Fruit fly (Drosophila melanogaster) whole organism, embryonic: ENCODE measurements around the gene CG6724.
A peak's percentile ranks its signal among the peaks of the same experiment; 100 is the strongest.

Source experiments
- CG11456 ChIP-seq: fragments of 200-800 bp; sonication (Bioruptor generic); IDR thresholded peaks from 3 replicates; pipeline ENCODE4 v1.3.6; 2022; ENCODE audit warnings: missing biosample characterization, missing genetic modification characterization
- CG12744 ChIP-seq: fragments of 200-800 bp; sonication (Bioruptor generic); optimal IDR thresholded peaks from 2 replicates; lab custom pipeline; 2016; ENCODE audit warnings: missing biosample characterization, missing genetic modification characterization
- CG13287 ChIP-seq: fragments of 200-800 bp; sonication (Bioruptor generic); IDR thresholded peaks from 2 replicates; pipeline ENCODE4 v1.3.6; 2022; ENCODE audit warnings: missing biosample characterization, missing genetic modification characterization; ENCODE audit not compliant: partially characterized antibody
- CG15601 ChIP-seq: fragments of 200-800 bp; sonication (Bioruptor generic); optimal IDR thresholded peaks from 3 replicates; lab custom pipeline; 2019; ENCODE audit warnings: missing biosample characterization, mild to moderate bottlenecking, missing genetic modification characterization, moderate library complexity
- CG17802 ChIP-seq: fragments of 200-800 bp; sonication (Bioruptor generic); optimal IDR thresholded peaks from 2 replicates; lab custom pipeline; 2018; ENCODE audit warnings: missing biosample characterization, mild to moderate bottlenecking, missing genetic modification characterization, moderate library complexity
- CG3281 ChIP-seq: fragments of 200-800 bp; sonication (Bioruptor generic); optimal IDR thresholded peaks from 3 replicates; lab custom pipeline; 2017; ENCODE audit warnings: missing biosample characterization, mild to moderate bottlenecking, missing genetic modification characterization
- CG3847 ChIP-seq: fragments of 200-800 bp; sonication (Bioruptor generic); IDR thresholded peaks from 2 replicates; pipeline ENCODE4 v1.3.6; 2022; ENCODE audit warnings: missing biosample characterization, missing genetic modification characterization
- CG4360 ChIP-seq: fragments of 200-800 bp; sonication (Bioruptor generic); IDR thresholded peaks from 2 replicates; pipeline ENCODE4 v1.3.6; 2022; ENCODE audit warnings: missing biosample characterization, missing genetic modification characterization
- CG5180 ChIP-seq: fragments of 200-800 bp; sonication (Bioruptor generic); optimal IDR thresholded peaks from 3 replicates; lab custom pipeline; 2017; ENCODE audit warnings: missing biosample characterization, missing genetic modification characterization, mild to moderate bottlenecking, moderate library complexity, missing genetic modification reagents
- CG6272 ChIP-seq: fragments of 200-800 bp; sonication (Bioruptor generic); IDR thresholded peaks from 2 replicates; pipeline ENCODE4 v1.3.6; 2022; ENCODE audit warnings: missing biosample characterization, missing genetic modification characterization
- CG7372 ChIP-seq: fragments of 200-800 bp; sonication (Bioruptor generic); IDR thresholded peaks from 2 replicates; pipeline ENCODE4 v1.3.6; 2022; ENCODE audit warnings: missing biosample characterization, missing genetic modification characterization
- CG7556 ChIP-seq: fragments of 200-800 bp; sonication (Bioruptor generic); optimal IDR thresholded peaks from 2 replicates; lab custom pipeline; 2017; ENCODE audit warnings: missing biosample characterization, mild to moderate bottlenecking, missing genetic modification characterization
- CG7928 ChIP-seq: fragments of 200-800 bp; sonication (Bioruptor generic); optimal IDR thresholded peaks from 2 replicates; lab custom pipeline; 2017; ENCODE audit warnings: missing biosample characterization, mild to moderate bottlenecking, missing genetic modification characterization
- CG7963 ChIP-seq: fragments of 200-800 bp; sonication (Bioruptor generic); IDR thresholded peaks from 3 replicates; pipeline ENCODE4 v1.3.6; 2022; ENCODE audit warnings: missing biosample characterization, missing genetic modification characterization; ENCODE audit not compliant: partially characterized antibody
- CG7987 ChIP-seq: fragments of 200-800 bp; sonication (Bioruptor generic); optimal IDR thresholded peaks from 2 replicates; lab custom pipeline; 2018; ENCODE audit warnings: missing biosample characterization, mild to moderate bottlenecking, missing genetic modification characterization, moderate library complexity
- CG8359 ChIP-seq: fragments of 200-800 bp; sonication (Bioruptor generic); optimal IDR thresholded peaks from 2 replicates; lab custom pipeline; 2017; ENCODE audit warnings: missing biosample characterization, mild to moderate bottlenecking, missing genetic modification characterization, borderline replicate concordance
- Camta ChIP-seq: fragments of 200-800 bp; sonication (Bioruptor generic); optimal IDR thresholded peaks from 2 replicates; lab custom pipeline; 2016; ENCODE audit warnings: missing biosample characterization, missing genetic modification characterization
- Dfd ChIP-seq, 2 experiments: fragments of >200 bp; optimal IDR thresholded peaks; 2 replicates each; lab custom pipeline; 2017; ENCODE audit warnings: missing biosample characterization in 2 of 2, missing genetic modification characterization in 2 of 2
- Dll ChIP-seq: fragments of 200-800 bp; sonication (Bioruptor generic); IDR thresholded peaks from 4 replicates; pipeline ENCODE4 v1.3.6; 2022; ENCODE audit warnings: missing biosample characterization, missing genetic modification characterization; ENCODE audit not compliant: partially characterized antibody
- Doc3 ChIP-seq: fragments of 200-800 bp; sonication (Bioruptor generic); IDR thresholded peaks from 3 replicates; pipeline ENCODE4 v1.3.6; 2022; ENCODE audit warnings: missing biosample characterization, missing genetic modification characterization; ENCODE audit not compliant: partially characterized antibody
- Dref ChIP-seq: fragments of 200-800 bp; sonication (Bioruptor generic); IDR thresholded peaks from 2 replicates; pipeline ENCODE4 v1.3.6; 2022; ENCODE audit warnings: missing biosample characterization, missing genetic modification characterization
- HLH3B ChIP-seq: fragments of 200-800 bp; sonication (Bioruptor generic); IDR thresholded peaks from 2 replicates; pipeline ENCODE4 v1.3.6; 2022; ENCODE audit warnings: missing biosample characterization, missing genetic modification characterization
- Hr39 ChIP-seq: fragments of >200 bp; optimal IDR thresholded peaks from 2 replicates; lab custom pipeline; 2017
- Hr51 ChIP-seq, 2 experiments: fragments of 200-800 bp; sonication (Bioruptor generic); optimal IDR thresholded peaks; 2 replicates in 1 of 2; 3 replicates in 1 of 2; lab custom pipeline; 2016 to 2018; ENCODE audit warnings: missing biosample characterization in 2 of 2, missing genetic modification characterization in 2 of 2, mild to moderate bottlenecking in 1 of 2, moderate library complexity in 1 of 2
- Hr78 ChIP-seq, 2 experiments: fragments of 200-800 bp in 1 of 2; fragments of >200 bp in 1 of 2; sonication (Bioruptor generic) in 1 of 2; optimal IDR thresholded peaks; 2 replicates each; lab custom pipeline; 2017 to 2019; ENCODE audit warnings: missing biosample characterization in 2 of 2, missing genetic modification characterization in 2 of 2, mild to moderate bottlenecking in 1 of 2, moderate library complexity in 1 of 2
- NC2α ChIP-seq: fragments of 200-800 bp; sonication (Bioruptor generic); optimal IDR thresholded peaks from 2 replicates; lab custom pipeline; 2016; ENCODE audit warnings: missing biosample characterization, missing genetic modification characterization
- Rfx ChIP-seq: fragments of 200-800 bp; sonication (Bioruptor generic); IDR thresholded peaks from 2 replicates; pipeline ENCODE4 v1.3.6; 2022; ENCODE audit warnings: missing biosample characterization, missing genetic modification characterization
- Tbp ChIP-seq: fragments of >200 bp; optimal IDR thresholded peaks from 2 replicates; lab custom pipeline; 2018; ENCODE audit warnings: missing biosample characterization, missing genetic modification characterization
- cg ChIP-seq: fragments of 200-800 bp; sonication (Bioruptor generic); optimal IDR thresholded peaks from 3 replicates; lab custom pipeline; 2019; ENCODE audit warnings: missing biosample characterization, mild to moderate bottlenecking, missing genetic modification characterization, moderate library complexity
- crc ChIP-seq: fragments of 200-800 bp; sonication (Bioruptor generic); optimal IDR thresholded peaks from 2 replicates; lab custom pipeline; 2016; ENCODE audit warnings: missing biosample characterization, missing genetic modification characterization
- disco-r ChIP-seq: fragments of 200-800 bp; sonication (Bioruptor generic); optimal IDR thresholded peaks from 2 replicates; lab custom pipeline; 2016; ENCODE audit warnings: missing biosample characterization, missing genetic modification characterization
- exex ChIP-seq: fragments of 200-800 bp; sonication (Bioruptor generic); optimal IDR thresholded peaks from 4 replicates; lab custom pipeline; 2018; ENCODE audit warnings: missing biosample characterization, mild to moderate bottlenecking, missing genetic modification characterization, moderate library complexity
- fu2 ChIP-seq: fragments of 200-800 bp; sonication (Bioruptor generic); optimal IDR thresholded peaks from 2 replicates; lab custom pipeline; 2016; ENCODE audit warnings: missing biosample characterization, missing genetic modification characterization
- gcm2 ChIP-seq: fragments of 200-800 bp; sonication (Bioruptor generic); optimal IDR thresholded peaks from 2 replicates; lab custom pipeline; 2016; ENCODE audit warnings: missing biosample characterization, missing genetic modification characterization
- grau ChIP-seq: fragments of 200-800 bp; optimal IDR thresholded peaks from 3 replicates; lab custom pipeline; 2019; ENCODE audit warnings: missing biosample characterization, mild to moderate bottlenecking, missing genetic modification characterization, moderate library complexity
- h ChIP-seq: fragments of >200 bp; optimal IDR thresholded peaks from 2 replicates; lab custom pipeline; 2017
- hb ChIP-seq: fragments of 200-800 bp; sonication (Bioruptor generic); IDR thresholded peaks from 3 replicates; pipeline ENCODE4 v1.3.6; 2022; ENCODE audit warnings: missing biosample characterization, missing genetic modification characterization; ENCODE audit not compliant: partially characterized antibody
- inv ChIP-seq: fragments of 200-800 bp; sonication (Bioruptor generic); IDR thresholded peaks from 2 replicates; pipeline ENCODE4 v1.3.6; 2022; ENCODE audit warnings: missing biosample characterization, missing genetic modification characterization; ENCODE audit not compliant: partially characterized antibody
- jumu ChIP-seq: fragments of 200-800 bp; sonication (Bioruptor generic); optimal IDR thresholded peaks from 3 replicates; lab custom pipeline; 2016; ENCODE audit warnings: missing biosample characterization, missing genetic modification characterization
- lola ChIP-seq, 3 experiments: fragments of >200 bp in 2 of 3; fragments of 200-800 bp in 1 of 3; sonication (Bioruptor generic) in 1 of 3; optimal IDR thresholded peaks; 2 replicates each; lab custom pipeline; 2017 to 2019; ENCODE audit warnings: missing biosample characterization in 3 of 3, missing genetic modification characterization in 3 of 3, mild to moderate bottlenecking in 1 of 3, moderate library complexity in 1 of 3
- lov ChIP-seq, 2 experiments: fragments of 200-800 bp in 1 of 2; fragments of >200 bp in 1 of 2; sonication (Bioruptor generic) in 1 of 2; IDR thresholded peaks in 1 of 2; optimal IDR thresholded peaks in 1 of 2; 2 replicates in 1 of 2; 3 replicates in 1 of 2; pipeline versions ENCODE4 v1.3.6 to Lab custom; 2017 to 2022; ENCODE audit warnings: missing biosample characterization in 1 of 2, missing genetic modification characterization in 1 of 2
- luna ChIP-seq: fragments of 200-800 bp; sonication (Bioruptor generic); optimal IDR thresholded peaks from 2 replicates; lab custom pipeline; 2016; ENCODE audit warnings: missing biosample characterization, missing genetic modification characterization
- schlank ChIP-seq: fragments of 200-800 bp; sonication (Bioruptor generic); optimal IDR thresholded peaks from 2 replicates; lab custom pipeline; 2018; ENCODE audit warnings: missing biosample characterization, mild to moderate bottlenecking, missing genetic modification characterization
- tap ChIP-seq: fragments of 200-800 bp; optimal IDR thresholded peaks from 3 replicates; lab custom pipeline; 2019; ENCODE audit warnings: missing biosample characterization, mild to moderate bottlenecking, missing genetic modification characterization, moderate library complexity
- tio ChIP-seq: fragments of 200-800 bp; sonication (Bioruptor generic); optimal IDR thresholded peaks from 2 replicates; lab custom pipeline; 2017; ENCODE audit warnings: missing biosample characterization, missing genetic modification characterization, inconsistent platforms
- tx ChIP-seq: fragments of 200-800 bp; sonication (Bioruptor generic); optimal IDR thresholded peaks from 2 replicates; lab custom pipeline; 2016; ENCODE audit warnings: missing biosample characterization, missing genetic modification characterization
- wdn ChIP-seq: fragments of 200-800 bp; sonication (Bioruptor generic); IDR thresholded peaks from 2 replicates; pipeline ENCODE4 v1.3.6; 2022; ENCODE audit warnings: missing biosample characterization, missing genetic modification characterization
- zen2 ChIP-seq: fragments of 200-800 bp; sonication (Bioruptor generic); IDR thresholded peaks from 3 replicates; pipeline ENCODE4 v1.3.6; 2022; ENCODE audit warnings: missing biosample characterization, missing genetic modification characterization; ENCODE audit not compliant: partially characterized antibody

The CG6724 gene

DNA sequence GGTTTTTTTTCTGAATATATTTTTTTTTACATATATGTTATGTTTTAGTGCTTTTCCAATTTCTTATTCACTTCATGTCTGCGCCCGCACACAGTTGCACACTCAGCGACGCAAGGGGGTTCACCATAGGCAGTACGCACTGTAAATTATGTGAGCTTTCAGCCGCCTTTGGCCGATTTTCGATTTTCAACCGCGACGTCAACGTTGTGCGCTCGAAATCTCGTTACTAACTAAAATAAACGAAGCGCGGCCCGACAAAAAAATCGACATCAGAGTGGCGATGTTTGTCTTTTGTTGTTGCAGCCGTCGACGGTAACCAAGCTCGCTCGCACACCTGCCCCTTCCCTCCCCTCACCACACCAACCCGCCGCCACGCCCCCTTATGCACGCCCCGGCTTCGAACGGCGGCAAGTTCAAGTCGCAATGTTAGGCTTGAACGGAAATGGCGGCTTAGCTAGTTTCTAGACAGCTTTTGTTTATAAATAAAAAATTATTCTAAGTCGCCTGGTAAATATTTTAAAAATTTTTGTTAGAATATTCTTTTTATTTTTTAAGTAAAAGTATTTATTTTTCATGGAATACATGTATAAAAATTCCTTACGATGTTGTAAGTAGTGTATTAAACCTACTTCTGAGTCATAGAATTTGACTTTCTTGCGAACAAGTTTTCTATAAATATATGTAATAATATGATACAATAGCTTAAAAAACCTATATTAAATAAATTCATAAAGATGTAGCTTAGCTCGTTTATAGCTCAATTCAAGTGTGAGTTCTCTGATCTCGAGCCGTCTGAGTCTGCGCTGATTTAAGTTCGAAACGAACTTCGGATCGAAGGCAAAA is 31.3 kb upstream of the CG6724 start, which contains the start of gene CG31869 (continued):
- no peak for TF ChIP-seq exex
- TF ChIP-seq tio = no peak
- no peak for TF ChIP-seq h (lab: Kevin White, UChicago)
- no peak for TF ChIP-seq CG7987 (GFP tag; lab: Kevin White, UChicago)
- no peak for TF ChIP-seq Doc3 (GFP tag; lab: Robert Waterston, UW)
- no peak for TF ChIP-seq disco-r
- TF ChIP-seq CG13287 (GFP tag; lab: Robert Waterston, UW) = peak; percentile 11; the same call in 1 of the 2 replicates
- no peak for TF ChIP-seq Dll (GFP tag; lab: Robert Waterston, UW)
- no peak for TF ChIP-seq lov (optimal IDR thresholded peaks at IDR 0.05; lab: Kevin White, UChicago)
- TF ChIP-seq lov (GFP tag; IDR thresholded peaks at IDR 0.05; lab: Robert Waterston, UW) = no peak
- TF ChIP-seq zen2 = no peak
- no peak for TF ChIP-seq hb
- 0 out of 2 replicates have a peak, but pooled peaks have one; percentile 17 for TF ChIP-seq CG7372
- peak; percentile 80 for TF ChIP-seq grau (tag; lab: Kevin White, UChicago)
- no peak for TF ChIP-seq CG8359 (GFP tag; lab: Kevin White, UChicago)
- TF ChIP-seq CG7963 (GFP tag; lab: Robert Waterston, UW) = no peak
- TF ChIP-seq schlank (tag; lab: Kevin White, UChicago) = no peak
- TF ChIP-seq CG12744 = no peak
- no peak for TF ChIP-seq tx (GFP tag; lab: Kevin White, UChicago)
- TF ChIP-seq CG4360 = 0 out of 2 replicates have a peak, but pooled peaks have one; percentile 24
- no peak for TF ChIP-seq CG17802
- TF ChIP-seq CG3847 = 0 out of 2 replicates have a peak, but pooled peaks have one; percentile 16
- TF ChIP-seq wdn (GFP tag; lab: Robert Waterston, UW) = 0 out of 2 replicates have a peak, but pooled peaks have one; percentile 35
- no peak for TF ChIP-seq inv (GFP tag; lab: Robert Waterston, UW)
- no peak for TF ChIP-seq jumu (GFP tag; lab: Kevin White, UChicago)
- TF ChIP-seq Tbp (GFP tag; lab: Kevin White, UChicago) = no peak
- no peak for TF ChIP-seq CG7556 (GFP tag; lab: Kevin White, UChicago)
- 0 out of 2 replicates have a peak, but pooled peaks have one; percentile 31 for TF ChIP-seq Rfx (GFP tag; lab: Robert Waterston, UW)
- no peak for TF ChIP-seq CG7928 (GFP tag; lab: Kevin White, UChicago)
- no peak for TF ChIP-seq cg (GFP tag; lab: Kevin White, UChicago)
- no peak; the same call in 2 of the 3 replicates for TF ChIP-seq CG11456 (GFP tag; lab: Robert Waterston, UW)
- no peak for TF ChIP-seq NC2α (GFP tag; lab: Kevin White, UChicago)
- no peak for TF ChIP-seq gcm2 (GFP tag; lab: Kevin White, UChicago)
- no peak for TF ChIP-seq luna (GFP tag; lab: Kevin White, UChicago)
- TF ChIP-seq Camta (GFP tag; lab: Kevin White, UChicago) = no peak
- no peak for TF ChIP-seq CG15601
- TF ChIP-seq Hr78 (GFP tag; optimal IDR thresholded peaks at IDR 0.05; lab: Kevin White, UChicago) = no peak
- no peak for TF ChIP-seq CG3281 (GFP tag; lab: Kevin White, UChicago)
- no peak for TF ChIP-seq fu2
- TF ChIP-seq CG5180 (GFP tag; lab: Kevin White, UChicago) = peak; percentile 98
- TF ChIP-seq Hr51 (GFP tag; optimal IDR thresholded peaks at IDR 0.05; lab: Kevin White, UChicago) = no peak
- no peak for TF ChIP-seq crc (GFP tag; lab: Kevin White, UChicago)
- TF ChIP-seq tap = no peak
- TF ChIP-seq Dref (GFP tag; lab: Robert Waterston, UW) = no peak
- TF ChIP-seq HLH3B = 0 out of 2 replicates have a peak, but pooled peaks have one; percentile 25
- TF ChIP-seq Hr39 (lab: Kevin White, UChicago) = no peak
- no peak for TF ChIP-seq lola (GFP tag; optimal IDR thresholded peaks at IDR 0.05; lab: Kevin White, UChicago)
- no peak for TF ChIP-seq CG6272 (GFP tag; lab: Robert Waterston, UW)
- no peak for TF ChIP-seq Dfd (GFP tag; optimal IDR thresholded peaks at IDR 0.05; lab: Kevin White, UChicago)
